Fruit fly (Drosophila melanogaster): ENCODE data around the gene Pfdn1.

The Pfdn1 gene

DNA sequence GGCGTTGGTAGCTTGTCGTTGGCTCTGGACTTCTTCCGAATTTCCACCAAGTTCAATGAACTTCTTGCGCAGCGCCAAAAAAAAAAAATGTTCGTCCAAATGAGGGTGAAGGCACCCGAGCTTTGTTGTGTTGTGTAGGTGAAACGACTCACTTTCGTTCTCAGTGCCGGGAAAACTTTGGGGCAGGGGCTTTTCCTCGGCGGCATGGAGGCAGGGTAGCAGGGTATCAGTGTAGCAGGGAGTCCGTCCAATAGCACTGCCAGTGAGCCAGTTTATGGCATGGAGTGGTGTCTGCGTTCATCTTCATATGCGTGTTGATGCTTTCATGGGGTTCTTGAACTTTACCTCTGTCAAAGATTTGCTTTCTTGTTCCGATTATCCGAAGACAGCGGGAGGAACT is 5.4 kb downstream of the Pfdn1 start (continued):
- TF ChIP-seq CG32772 (GFP tag; IDR thresholded peaks at IDR 0.05), result peak; percentile 46; the same call in 1 of the 2 replicates
- peak; percentile 43 for TF ChIP-seq Deaf1 (tag; optimal IDR thresholded peaks at IDR 0.05)
- no peak for TF ChIP-seq CG13287 (GFP tag; IDR thresholded peaks at IDR 0.05; ENCODE audit: partially characterized antibody)
- no peak for TF ChIP-seq vnd (GFP tag; IDR thresholded peaks at IDR 0.05; ENCODE audit: partially characterized antibody)
- TF ChIP-seq pros (GFP tag; optimal IDR thresholded peaks at IDR 0.05), result peak; percentile 28
- TF ChIP-seq sqz (GFP tag; optimal IDR thresholded peaks at IDR 0.05), result peak; percentile 72
- peak; percentile 20 for TF ChIP-seq HLHmδ (GFP tag; optimal IDR thresholded peaks at IDR 0.05)
- 0 out of 2 replicates have a peak, but pooled peaks have one; percentile 27 for TF ChIP-seq bowl (GFP tag; IDR thresholded peaks at IDR 0.05)

DNA sequence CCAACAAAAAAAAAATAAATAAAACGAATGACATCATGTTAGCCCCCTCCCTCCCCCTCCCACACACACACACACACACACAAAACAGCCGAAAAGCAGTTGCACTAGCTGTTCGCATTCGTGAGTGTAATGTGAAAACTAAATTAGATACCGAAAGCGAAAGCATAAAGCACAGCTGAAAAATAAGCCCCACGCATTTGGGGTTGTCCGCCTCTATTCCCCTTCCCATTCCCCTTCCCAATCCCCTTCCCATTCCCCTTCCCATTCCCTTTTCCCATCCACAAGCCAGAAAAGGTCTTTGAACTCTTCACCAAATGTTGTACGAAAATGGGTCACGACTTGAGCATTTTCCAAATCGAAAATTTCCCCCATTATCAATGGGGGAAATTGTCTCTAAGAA is 6.5 kb downstream of the Pfdn1 start:
- TF ChIP-seq ara (GFP tag; IDR thresholded peaks at IDR 0.05) (peak; percentile 22; the same call in 1 of the 2 replicates), Hr78 (GFP tag; optimal IDR thresholded peaks at IDR 0.05) (peak in 1 of 2 experiments; percentile 19), Atf3 (GFP tag; optimal IDR thresholded peaks at IDR 0.05) (peak; percentile 0), fd64A (GFP tag; optimal IDR thresholded peaks at IDR 0.05) (peak; percentile 2), bigmax (GFP tag; optimal IDR thresholded peaks at IDR 0.05) (no peak), CG13894 (tag; optimal IDR thresholded peaks at IDR 0.05) (peak; percentile 55), chm (GFP tag; IDR thresholded peaks at IDR 0.05) (peak; percentile 57; the same call in 1 of the 2 replicates), CHES-1-like (GFP tag; optimal IDR thresholded peaks at IDR 0.05) (no peak), CG17361 (GFP tag; IDR thresholded peaks at IDR 0.05) (no peak), Scr (GFP tag; IDR thresholded peaks at IDR 0.05; ENCODE audit: partially characterized antibody) (0 out of 2 replicates have a peak, but pooled peaks have one; percentile 28), Blimp-1 (GFP tag; optimal IDR thresholded peaks at IDR 0.05) (peak; percentile 98), CG7745 (tag; optimal IDR thresholded peaks at IDR 0.05) (peak; percentile 95), Dll (GFP tag; IDR thresholded peaks at IDR 0.05; ENCODE audit: partially characterized antibody) (0 out of 4 replicates have a peak, but pooled peaks have one; percentile 13), CG14860 (GFP tag; IDR thresholded peaks at IDR 0.05; ENCODE audit: partially characterized antibody) (no peak), trh (GFP tag; optimal IDR thresholded peaks at IDR 0.05) (no peak), bbx (GFP tag; IDR thresholded peaks at IDR 0.05; ENCODE audit: partially characterized antibody) (0 out of 2 replicates have a peak, but pooled peaks have one; percentile 29), z (GFP tag; IDR thresholded peaks at IDR 0.05) (peak; percentile 94), fd102C (GFP tag; optimal IDR thresholded peaks at IDR 0.05) (no peak), sr (GFP tag; IDR thresholded peaks at IDR 0.05) (peak; percentile 66; the same call in 2 of the 3 replicates), abd-A (tag; optimal IDR thresholded peaks at IDR 0.05) (peak; percentile 94), oc (tag; optimal IDR thresholded peaks at IDR 0.05) (peak; percentile 63), nerfin-1 (tag; optimal IDR thresholded peaks at IDR 0.05) (peak; percentile 34), CG6813 (GFP tag; optimal IDR thresholded peaks at IDR 0.05) (peak; percentile 9), CG12769 (tag; optimal IDR thresholded peaks at IDR 0.05) (peak; percentile 80), CG31388 (GFP tag; optimal IDR thresholded peaks at IDR 0.05) (no peak), CG2199 (GFP tag; IDR thresholded peaks at IDR 0.05) (peak; percentile 31; the same call in 1 of the 3 replicates), Deaf1 (tag; optimal IDR thresholded peaks at IDR 0.05) (peak; percentile 48), Usf (GFP tag; optimal IDR thresholded peaks at IDR 0.05) (no peak), cg (GFP tag; optimal IDR thresholded peaks at IDR 0.05) (peak; percentile 72), CG6254 (GFP tag; optimal IDR thresholded peaks at IDR 0.05) (peak; percentile 33), CG10543 (GFP tag; optimal IDR thresholded peaks at IDR 0.05) (peak; percentile 41), crol (GFP tag; IDR thresholded peaks at IDR 0.05) (peak; percentile 98), CG18599 (GFP tag; optimal IDR thresholded peaks at IDR 0.05) (peak; percentile 28), kni (GFP tag; optimal IDR thresholded peaks at IDR 0.05) (peak; percentile 95), Kr (GFP tag; optimal IDR thresholded peaks at IDR 0.05) (no peak), Nf-YC (tag; optimal IDR thresholded peaks at IDR 0.05) (no peak), Nf-YA (GFP tag; IDR thresholded peaks at IDR 0.05) (no peak), ttk (GFP tag; IDR thresholded peaks at IDR 0.05) (peak; percentile 70; the same call in 1 of the 2 replicates), ci (GFP tag; IDR thresholded peaks at IDR 0.05) (0 out of 3 replicates have a peak, but pooled peaks have one; percentile 59), sd (tag; optimal IDR thresholded peaks at IDR 0.05) (peak; percentile 6)

All from whole organism, embryonic.